Worm (Caenorhabditis elegans): ENCODE data around the gene mct-4.

DNA sequence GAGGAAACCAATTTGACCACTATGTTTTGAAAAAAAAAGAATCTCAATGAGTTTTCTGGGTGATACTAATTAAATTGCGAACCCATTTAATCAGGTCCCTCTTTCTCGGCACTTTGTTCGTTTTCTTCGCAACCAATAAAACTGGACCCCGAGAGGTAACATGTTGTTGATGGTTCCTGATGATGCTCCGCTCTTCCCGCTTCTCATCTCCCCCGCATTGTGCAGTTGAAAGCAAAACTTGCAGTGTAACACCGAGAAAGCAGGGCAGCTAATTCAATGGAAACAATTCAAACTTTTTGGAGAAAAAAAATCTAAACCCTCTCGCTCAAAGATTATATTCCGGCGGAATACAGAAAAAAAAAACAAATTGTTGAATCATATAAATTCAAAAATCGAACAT is 29.9 kb upstream of the mct-4 start:
- TF ChIP-seq ztf-11 (tag; optimal IDR thresholded peaks at IDR 0.05) (no peak), snpc-4 (tag; optimal IDR thresholded peaks at IDR 0.05) (no peak), egl-27 (tag; optimal IDR thresholded peaks at IDR 0.05) (no peak)
